Worm (Caenorhabditis elegans): ENCODE data around the gene lrx-1.

The lrx-1 gene

ce11 chrV:12303453-12304077 lies 51.2 kb downstream of the lrx-1 start (continued):
- TF ChIP-seq cey-2 (tag; optimal IDR thresholded peaks at IDR 0.05; ENCODE audit: borderline replicate concordance, insufficient read depth): peak; percentile 42
- peak; percentile 99 for TF ChIP-seq pha-4 (GFP tag; IDR thresholded peaks at IDR 0.05)
- no peak for TF ChIP-seq pha-4 (tag; optimal IDR thresholded peaks at IDR 0.05)
- peak; percentile 98 for TF ChIP-seq ZK337.2 (GFP tag; IDR thresholded peaks at IDR 0.05)
- peak; percentile 100 for TF ChIP-seq dmd-8 (GFP tag; IDR thresholded peaks at IDR 0.05)
- TF ChIP-seq nhr-11 (tag; optimal IDR thresholded peaks at IDR 0.05): peak; percentile 47
- peak; percentile 97 for TF ChIP-seq D1046.2 (GFP tag; IDR thresholded peaks at IDR 0.05)
- peak; percentile 100 for TF ChIP-seq F26F4.8 (GFP tag; conservative IDR thresholded peaks at IDR 0.05)
- TF ChIP-seq lsy-2 (tag; optimal IDR thresholded peaks at IDR 0.05): peak; percentile 58 to 86
- peak; percentile 91 for TF ChIP-seq mep-1 (tag; optimal IDR thresholded peaks at IDR 0.05)
